Worm (Caenorhabditis elegans) whole organism, midembryonic: ENCODE measurements around the gene hecw-1.

ENCODE experiments used
- T22C8.4 ChIP-seq: fragments of 200-800 bp; sonication (Bioruptor generic); IDR thresholded peaks from 2 replicates; pipeline ENCODE4 v1.3.6; 2022; ENCODE audit warnings: missing genetic modification characterization, missing compliant biosample characterization
- ref-1 ChIP-seq: fragments of 200-800 bp; sonication (Bioruptor generic); conservative IDR thresholded peaks from 2 replicates; pipeline ENCODE4 v1.3.6; 2022; ENCODE audit warnings: missing genetic modification reagents, missing genetic modification characterization, missing compliant biosample characterization
- tab-1 ChIP-seq: fragments of 200-800 bp; sonication (Bioruptor generic); IDR thresholded peaks from 2 replicates; pipeline ENCODE4 v1.3.6; 2022; ENCODE audit warnings: missing genetic modification characterization, missing compliant biosample characterization
- ztf-23 ChIP-seq: fragments of 200-800 bp; sonication (Bioruptor generic); IDR thresholded peaks from 2 replicates; pipeline ENCODE4 v1.3.6; 2022; ENCODE audit warnings: missing genetic modification reagents, missing genetic modification characterization, missing compliant biosample characterization

DNA sequence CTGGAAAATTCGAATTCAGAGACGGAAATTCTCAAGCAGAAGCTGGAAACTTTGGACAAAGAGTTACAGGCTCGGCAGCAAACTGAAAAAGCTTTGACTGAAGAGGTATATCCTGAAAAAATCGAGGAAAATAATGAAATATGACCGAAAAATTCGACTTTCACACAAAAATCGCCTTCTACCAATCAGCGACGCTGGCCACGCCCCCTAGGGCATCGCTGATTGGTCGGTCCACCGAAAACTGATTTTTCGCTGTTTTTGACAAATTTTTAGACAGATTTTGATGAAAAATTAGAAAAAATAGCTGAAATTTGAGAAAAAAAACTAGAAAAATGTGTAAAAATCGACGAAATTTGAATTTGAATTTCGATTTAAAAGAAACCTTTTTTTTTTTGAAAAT lies 29.1 kb upstream of the hecw-1 start:
- TF ChIP-seq ztf-23 (GFP tag; lab: Robert Waterston, UW) (no peak), ref-1 (GFP tag; lab: Robert Waterston, UW) (no peak), T22C8.4 (GFP tag; lab: Robert Waterston, UW) (no peak), tab-1 (no peak)
